Fruit fly (Drosophila melanogaster) whole organism, embryonic: ENCODE measurements around the gene twe.

Experiments
- BtbVII ChIP-seq: fragments of 200-800 bp; sonication (Bioruptor generic); optimal IDR thresholded peaks from 3 replicates; lab custom pipeline; 2017; ENCODE audit warnings: missing biosample characterization, mild to moderate bottlenecking, missing genetic modification characterization
- CG10431 ChIP-seq: fragments of 200-800 bp; sonication (Bioruptor generic); optimal IDR thresholded peaks from 3 replicates; lab custom pipeline; 2018; ENCODE audit warnings: missing biosample characterization, mild to moderate bottlenecking, missing genetic modification characterization
- CG10979 ChIP-seq: fragments of 200-800 bp; sonication (Bioruptor generic); optimal IDR thresholded peaks from 2 replicates; lab custom pipeline; 2018; ENCODE audit warnings: missing biosample characterization, mild to moderate bottlenecking, missing genetic modification characterization, moderate library complexity
- CG12744 ChIP-seq: fragments of 200-800 bp; sonication (Bioruptor generic); optimal IDR thresholded peaks from 2 replicates; lab custom pipeline; 2016; ENCODE audit warnings: missing biosample characterization, missing genetic modification characterization
- CG14441 ChIP-seq: fragments of 200-800 bp; sonication (Bioruptor generic); IDR thresholded peaks from 2 replicates; pipeline ENCODE4 v1.3.6; 2022; ENCODE audit warnings: missing biosample characterization, missing genetic modification characterization
- CG14667 ChIP-seq: fragments of 200-800 bp; sonication (Bioruptor generic); IDR thresholded peaks from 2 replicates; pipeline ENCODE4 v1.3.6; 2022; ENCODE audit warnings: missing biosample characterization, missing genetic modification characterization
- CG1529 ChIP-seq: fragments of 200-800 bp; sonication (Bioruptor generic); optimal IDR thresholded peaks from 3 replicates; lab custom pipeline; 2018; ENCODE audit warnings: missing biosample characterization, missing genetic modification characterization
- CG15514 ChIP-seq: fragments of 200-800 bp; sonication (Bioruptor generic); optimal IDR thresholded peaks from 3 replicates; lab custom pipeline; 2017; ENCODE audit warnings: missing biosample characterization, missing genetic modification characterization, mild to moderate bottlenecking, moderate library complexity, missing genetic modification reagents
- CG17186 ChIP-seq: fragments of 200-800 bp; sonication (Bioruptor generic); optimal IDR thresholded peaks from 3 replicates; lab custom pipeline; 2017; ENCODE audit warnings: missing biosample characterization, missing genetic modification reagents, missing genetic modification characterization
- CG17359 ChIP-seq: fragments of 200-800 bp; sonication (Bioruptor generic); optimal IDR thresholded peaks from 3 replicates; lab custom pipeline; 2018; ENCODE audit warnings: missing biosample characterization, mild to moderate bottlenecking, missing genetic modification characterization, moderate library complexity
- CG2120 ChIP-seq: fragments of 200-800 bp; sonication (Bioruptor generic); optimal IDR thresholded peaks from 3 replicates; lab custom pipeline; 2016; ENCODE audit warnings: missing biosample characterization, missing genetic modification characterization
- CG30020 ChIP-seq: fragments of 200-800 bp; optimal IDR thresholded peaks from 2 replicates; lab custom pipeline; 2019; ENCODE audit warnings: missing biosample characterization, mild to moderate bottlenecking, missing genetic modification characterization, moderate library complexity
- CG31224 ChIP-seq: fragments of 200-800 bp; sonication (Bioruptor generic); IDR thresholded peaks from 2 replicates; pipeline ENCODE4 v1.3.6; 2022; ENCODE audit warnings: missing biosample characterization, missing genetic modification characterization
- CG33213 ChIP-seq: fragments of 200-800 bp; sonication (Bioruptor generic); optimal IDR thresholded peaks from 3 replicates; lab custom pipeline; 2016; ENCODE audit warnings: missing biosample characterization, missing genetic modification characterization
- CG33557 ChIP-seq: fragments of 200-800 bp; sonication (Bioruptor generic); optimal IDR thresholded peaks from 2 replicates; lab custom pipeline; 2019; ENCODE audit warnings: missing biosample characterization, mild to moderate bottlenecking, missing genetic modification characterization, moderate library complexity
- CG42726 ChIP-seq: fragments of 200-800 bp; sonication (Bioruptor generic); IDR thresholded peaks from 2 replicates; pipeline ENCODE4 v1.3.6; 2022; ENCODE audit warnings: missing biosample characterization, missing genetic modification characterization; ENCODE audit not compliant: partially characterized antibody
- CG4730 ChIP-seq: fragments of 200-800 bp; sonication (Bioruptor generic); IDR thresholded peaks from 2 replicates; pipeline ENCODE4 v1.3.6; 2022; ENCODE audit warnings: missing biosample characterization, missing genetic modification characterization
- Dfd ChIP-seq, 2 experiments: fragments of >200 bp; optimal IDR thresholded peaks; 2 replicates each; lab custom pipeline; 2017; ENCODE audit warnings: missing biosample characterization in 2 of 2, missing genetic modification characterization in 2 of 2
- Eip74EF ChIP-seq, 2 experiments: fragments of 200-800 bp in 1 of 2; fragments of >200 bp in 1 of 2; sonication (Bioruptor generic) in 1 of 2; optimal IDR thresholded peaks; 2 replicates each; lab custom pipeline; 2017 to 2019; ENCODE audit warnings: missing biosample characterization in 2 of 2, missing genetic modification characterization in 2 of 2, mild to moderate bottlenecking in 1 of 2, moderate library complexity in 1 of 2
- Ets65A ChIP-seq: fragments of 200-800 bp; sonication (Bioruptor generic); peaks from one replicate; lab custom pipeline; 2016; ENCODE audit warnings: missing biosample characterization, missing genetic modification characterization
- Gug ChIP-seq: fragments of 200-800 bp; sonication (Bioruptor generic); IDR thresholded peaks from 4 replicates; pipeline ENCODE4 v1.3.6; 2022; ENCODE audit warnings: missing biosample characterization, missing genetic modification characterization
- HLH4C ChIP-seq: fragments of 200-800 bp; sonication (Bioruptor generic); IDR thresholded peaks from 3 replicates; pipeline ENCODE4 v1.3.6; 2022; ENCODE audit warnings: missing biosample characterization, missing genetic modification characterization; ENCODE audit not compliant: partially characterized antibody
- MESR4 ChIP-seq: fragments of 200-800 bp; sonication (Bioruptor generic); optimal IDR thresholded peaks from 2 replicates; lab custom pipeline; 2018; ENCODE audit warnings: missing biosample characterization, mild to moderate bottlenecking, missing genetic modification characterization, moderate library complexity
- Mad ChIP-seq: fragments of 200-800 bp; sonication (Bioruptor generic); optimal IDR thresholded peaks from 2 replicates; lab custom pipeline; 2016; ENCODE audit warnings: missing biosample characterization, missing genetic modification characterization
- Myb ChIP-seq: fragments of 200-800 bp; sonication (Bioruptor generic); optimal IDR thresholded peaks from 2 replicates; lab custom pipeline; 2016; ENCODE audit warnings: missing biosample characterization, missing genetic modification characterization
- NC2β ChIP-seq: fragments of 200-800 bp; sonication (Bioruptor generic); optimal IDR thresholded peaks from 2 replicates; lab custom pipeline; 2016; ENCODE audit warnings: missing biosample characterization, missing genetic modification characterization
- Oaz ChIP-seq: fragments of 200-800 bp; sonication (Bioruptor generic); IDR thresholded peaks from 2 replicates; pipeline ENCODE4 v1.3.6; 2022; ENCODE audit warnings: missing biosample characterization, missing genetic modification characterization
- Sry-β ChIP-seq: fragments of 200-800 bp; sonication (Bioruptor generic); optimal IDR thresholded peaks from 2 replicates; lab custom pipeline; 2018; ENCODE audit warnings: missing biosample characterization, mild to moderate bottlenecking, missing genetic modification characterization, moderate library complexity
- Trl ChIP-seq, 3 experiments: fragments of >200 bp in 2 of 3; fragments of 200-800 bp in 1 of 3; sonication (Bioruptor generic) in 1 of 3; optimal IDR thresholded peaks; 2 replicates in 1 of 3; 3 replicates in 2 of 3; lab custom pipeline; 2016 to 2017; ENCODE audit warnings: missing biosample characterization in 1 of 3, missing genetic modification characterization in 1 of 3
- Xrp1 ChIP-seq: fragments of 200-800 bp; sonication (Bioruptor generic); IDR thresholded peaks from 2 replicates; pipeline ENCODE4 v1.3.6; 2022; ENCODE audit warnings: missing biosample characterization, missing genetic modification characterization
- btn ChIP-seq: fragments of 200-800 bp; sonication (Bioruptor generic); optimal IDR thresholded peaks from 2 replicates; lab custom pipeline; 2016; ENCODE audit warnings: missing biosample characterization, missing genetic modification characterization
- cas ChIP-seq: fragments of 200-800 bp; sonication (Bioruptor generic); IDR thresholded peaks from 2 replicates; pipeline ENCODE4 v1.3.6; 2022; ENCODE audit warnings: missing biosample characterization, missing genetic modification characterization
- dmrt11E ChIP-seq: fragments of 200-800 bp; sonication (Bioruptor generic); optimal IDR thresholded peaks from 3 replicates; lab custom pipeline; 2018; ENCODE audit warnings: missing biosample characterization, mild to moderate bottlenecking, missing genetic modification characterization, moderate library complexity
- dmrt99B ChIP-seq: fragments of 200-800 bp; sonication (Bioruptor generic); optimal IDR thresholded peaks from 2 replicates; lab custom pipeline; 2018; ENCODE audit warnings: missing biosample characterization, mild to moderate bottlenecking, missing genetic modification characterization, moderate library complexity
- fu2 ChIP-seq: fragments of 200-800 bp; sonication (Bioruptor generic); optimal IDR thresholded peaks from 2 replicates; lab custom pipeline; 2016; ENCODE audit warnings: missing biosample characterization, missing genetic modification characterization
- gce ChIP-seq: fragments of 200-800 bp; sonication (Bioruptor generic); IDR thresholded peaks from 3 replicates; pipeline ENCODE4 v1.3.6; 2022; ENCODE audit warnings: missing biosample characterization, missing genetic modification characterization
- gsb-n ChIP-seq: fragments of 200-800 bp; sonication (Bioruptor generic); optimal IDR thresholded peaks from 3 replicates; lab custom pipeline; 2018; ENCODE audit warnings: missing biosample characterization, mild to moderate bottlenecking, missing genetic modification characterization
- kay ChIP-seq: fragments of 200-800 bp; sonication (Bioruptor generic); optimal IDR thresholded peaks from 2 replicates; lab custom pipeline; 2016; ENCODE audit warnings: missing biosample characterization, missing genetic modification characterization
- lbe ChIP-seq: fragments of 200-800 bp; sonication (Bioruptor generic); optimal IDR thresholded peaks from 2 replicates; lab custom pipeline; 2016; ENCODE audit warnings: missing biosample characterization, mild to moderate bottlenecking, missing genetic modification characterization
- lmd ChIP-seq: fragments of 200-800 bp; sonication (Bioruptor generic); IDR thresholded peaks from 2 replicates; pipeline ENCODE4 v1.3.6; 2022; ENCODE audit warnings: missing biosample characterization, missing genetic modification characterization
- nerfin-1 ChIP-seq: fragments of 200-800 bp; sonication (Bioruptor generic); optimal IDR thresholded peaks from 3 replicates; lab custom pipeline; 2019; ENCODE audit warnings: missing biosample characterization, mild to moderate bottlenecking, missing genetic modification characterization, moderate library complexity
- odd ChIP-seq: fragments of 200-800 bp; sonication (Bioruptor generic); optimal IDR thresholded peaks from 2 replicates; lab custom pipeline; 2017; ENCODE audit warnings: missing biosample characterization, mild to moderate bottlenecking, missing genetic modification characterization
- pan ChIP-seq, 4 experiments: fragments of >200 bp in 3 of 4; fragments of 200-800 bp in 1 of 4; sonication (Bioruptor generic) in 1 of 4; optimal IDR thresholded peaks in 3 of 4; IDR thresholded peaks in 1 of 4; 2 replicates each; pipeline versions ENCODE4 v1.3.6 to Lab custom; 2017 to 2022; ENCODE audit warnings: missing biosample characterization in 2 of 4, missing genetic modification characterization in 2 of 4, mixed read lengths in 1 of 4
- sens-2 ChIP-seq: fragments of 200-800 bp; sonication (Bioruptor generic); IDR thresholded peaks from 2 replicates; pipeline ENCODE4 v1.3.6; 2022; ENCODE audit warnings: missing biosample characterization, missing genetic modification characterization
- sqz ChIP-seq: fragments of 200-800 bp; sonication (Bioruptor generic); optimal IDR thresholded peaks from 3 replicates; lab custom pipeline; 2018; ENCODE audit warnings: missing biosample characterization, mild to moderate bottlenecking, missing genetic modification characterization
- tin ChIP-seq: fragments of 200-800 bp; sonication (Bioruptor generic); optimal IDR thresholded peaks from 3 replicates; lab custom pipeline; 2016; ENCODE audit warnings: missing biosample characterization, missing genetic modification characterization
- tna ChIP-seq: fragments of 200-800 bp; sonication (Bioruptor generic); IDR thresholded peaks from 2 replicates; pipeline ENCODE4 v1.3.6; 2022; ENCODE audit warnings: missing biosample characterization, missing genetic modification characterization; ENCODE audit not compliant: partially characterized antibody
- wdn ChIP-seq: fragments of 200-800 bp; sonication (Bioruptor generic); IDR thresholded peaks from 2 replicates; pipeline ENCODE4 v1.3.6; 2022; ENCODE audit warnings: missing biosample characterization, missing genetic modification characterization
- zen ChIP-seq: fragments of 200-800 bp; sonication (Bioruptor generic); optimal IDR thresholded peaks from 3 replicates; lab custom pipeline; 2018; ENCODE audit warnings: missing biosample characterization, mild to moderate bottlenecking, missing genetic modification characterization, moderate library complexity

twe gene

DNA sequence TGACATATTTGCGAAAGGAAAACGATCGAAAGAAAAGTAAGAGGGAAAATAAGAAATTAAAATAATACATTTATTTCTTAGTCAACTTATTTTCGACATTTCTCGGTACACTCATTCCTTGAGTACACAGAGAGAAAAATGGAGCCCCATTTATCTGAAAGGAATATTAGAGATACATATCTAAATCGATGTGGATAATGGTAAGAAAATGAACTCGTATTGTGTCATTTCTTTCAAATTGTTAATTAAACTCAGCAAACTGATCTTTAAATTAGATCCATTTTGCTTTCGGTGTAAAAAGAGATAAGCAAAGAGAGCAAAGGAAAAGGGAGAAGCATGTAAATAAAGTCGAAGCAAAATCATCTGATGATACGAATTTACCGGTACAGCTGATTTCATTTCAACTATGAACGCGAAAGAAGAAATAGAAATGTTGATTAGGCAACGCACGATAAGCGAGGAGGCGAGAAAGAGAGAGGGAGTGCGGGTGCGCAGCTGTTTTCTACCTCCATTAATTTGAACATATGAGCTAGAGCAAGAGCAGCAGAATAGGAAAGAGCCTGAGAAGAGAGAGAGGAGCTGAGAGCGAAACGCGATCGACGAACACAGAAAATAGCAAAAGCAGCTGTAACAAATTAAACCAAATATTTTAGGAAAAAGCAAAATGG lies 24.1 kb upstream of the twe start (continued):
- no peak for TF ChIP-seq lmd (GFP tag; lab: Robert Waterston, UW)
- peak; percentile 88 for TF ChIP-seq zen (tag; lab: Kevin White, UChicago)
- no peak for TF ChIP-seq Xrp1
- peak; percentile 90 for TF ChIP-seq CG10979
- peak; percentile 94 for TF ChIP-seq CG17359
- TF ChIP-seq CG10431 (GFP tag; lab: Kevin White, UChicago), result peak; percentile 65
- peak; percentile 28 for TF ChIP-seq MESR4 (GFP tag; lab: Kevin White, UChicago)
- TF ChIP-seq Gug (GFP tag; lab: Robert Waterston, UW), result peak; percentile 84
- peak; percentile 47 for TF ChIP-seq CG17186 (GFP tag; lab: Kevin White, UChicago)
- TF ChIP-seq tin (GFP tag; lab: Kevin White, UChicago), result peak; percentile 77
- TF ChIP-seq sens-2 (GFP tag; lab: Robert Waterston, UW), result no peak
- TF ChIP-seq wdn (GFP tag; lab: Robert Waterston, UW), result no peak
- peak; percentile 79 for TF ChIP-seq BtbVII (GFP tag; lab: Kevin White, UChicago)
- TF ChIP-seq CG14441, result no peak
- peak; percentile 70 for TF ChIP-seq CG15514 (GFP tag; lab: Kevin White, UChicago)
- TF ChIP-seq dmrt99B (tag; lab: Kevin White, UChicago), result peak; percentile 91
- TF ChIP-seq Oaz (GFP tag; lab: Robert Waterston, UW), result no peak
- TF ChIP-seq CG12744 (GFP tag; lab: Kevin White, UChicago), result peak; percentile 74
- TF ChIP-seq HLH4C, result no peak
- peak; percentile 80 for TF ChIP-seq gsb-n
- peak; percentile 68 for TF ChIP-seq btn (GFP tag; lab: Kevin White, UChicago)
- no peak for TF ChIP-seq CG42726 (GFP tag; lab: Robert Waterston, UW)
- no peak for TF ChIP-seq CG31224
- no peak for TF ChIP-seq CG4730 (GFP tag; lab: Robert Waterston, UW)
- TF ChIP-seq tna (GFP tag; lab: Robert Waterston, UW), result no peak
- TF ChIP-seq Ets65A (GFP tag; lab: Kevin White, UChicago), result peak; percentile 97
- TF ChIP-seq cas, result no peak
- no peak for TF ChIP-seq Dfd (GFP tag; optimal IDR thresholded peaks at IDR 0.05; lab: Kevin White, UChicago)
- peak; percentile 82 for TF ChIP-seq CG33213 (GFP tag; lab: Kevin White, UChicago)
- no peak for TF ChIP-seq pan (optimal IDR thresholded peaks at IDR 0.05; lab: Kevin White, UChicago)
- TF ChIP-seq pan (GFP tag; optimal IDR thresholded peaks at IDR 0.05 in 1 of 2, IDR thresholded peaks at IDR 0.05 in 1 of 2), result no peak
- peak; percentile 90 for TF ChIP-seq dmrt11E (tag; lab: Kevin White, UChicago)
- peak; percentile 68 for TF ChIP-seq Myb (GFP tag; lab: Kevin White, UChicago)
- TF ChIP-seq CG33557 (GFP tag; lab: Kevin White, UChicago), result peak; percentile 50
- peak; percentile 73 for TF ChIP-seq CG1529 (GFP tag; lab: Kevin White, UChicago)
- no peak for TF ChIP-seq CG14667 (GFP tag; lab: Robert Waterston, UW)
- TF ChIP-seq NC2β, result peak; percentile 85
- TF ChIP-seq kay, result peak; percentile 83
- peak; percentile 73 for TF ChIP-seq nerfin-1
- peak; percentile 85 for TF ChIP-seq Mad
- peak; percentile 80 for TF ChIP-seq fu2 (GFP tag; lab: Kevin White, UChicago)
- peak; percentile 78 for TF ChIP-seq lbe
- TF ChIP-seq Sry-β, result no peak
- peak; percentile 68 to 87 for TF ChIP-seq Trl (optimal IDR thresholded peaks at IDR 0.05; lab: Kevin White, UChicago)
- TF ChIP-seq Trl (GFP tag; optimal IDR thresholded peaks at IDR 0.05; lab: Kevin White, UChicago), result peak; percentile 65
- peak; percentile 25 for TF ChIP-seq sqz (GFP tag; lab: Kevin White, UChicago)
- no peak for TF ChIP-seq gce (GFP tag; lab: Robert Waterston, UW)
- peak; percentile 24 for TF ChIP-seq odd
- TF ChIP-seq CG2120 (GFP tag; lab: Kevin White, UChicago), result peak; percentile 88
- peak in 1 of 2 experiments; percentile 77 for TF ChIP-seq Eip74EF (GFP tag; optimal IDR thresholded peaks at IDR 0.05; lab: Kevin White, UChicago)
- TF ChIP-seq CG30020 (tag; lab: Kevin White, UChicago), result no peak
